Fruit fly (Drosophila melanogaster): Measurements from ENCODE around the gene Elp1.

Elp1 gene

DNA sequence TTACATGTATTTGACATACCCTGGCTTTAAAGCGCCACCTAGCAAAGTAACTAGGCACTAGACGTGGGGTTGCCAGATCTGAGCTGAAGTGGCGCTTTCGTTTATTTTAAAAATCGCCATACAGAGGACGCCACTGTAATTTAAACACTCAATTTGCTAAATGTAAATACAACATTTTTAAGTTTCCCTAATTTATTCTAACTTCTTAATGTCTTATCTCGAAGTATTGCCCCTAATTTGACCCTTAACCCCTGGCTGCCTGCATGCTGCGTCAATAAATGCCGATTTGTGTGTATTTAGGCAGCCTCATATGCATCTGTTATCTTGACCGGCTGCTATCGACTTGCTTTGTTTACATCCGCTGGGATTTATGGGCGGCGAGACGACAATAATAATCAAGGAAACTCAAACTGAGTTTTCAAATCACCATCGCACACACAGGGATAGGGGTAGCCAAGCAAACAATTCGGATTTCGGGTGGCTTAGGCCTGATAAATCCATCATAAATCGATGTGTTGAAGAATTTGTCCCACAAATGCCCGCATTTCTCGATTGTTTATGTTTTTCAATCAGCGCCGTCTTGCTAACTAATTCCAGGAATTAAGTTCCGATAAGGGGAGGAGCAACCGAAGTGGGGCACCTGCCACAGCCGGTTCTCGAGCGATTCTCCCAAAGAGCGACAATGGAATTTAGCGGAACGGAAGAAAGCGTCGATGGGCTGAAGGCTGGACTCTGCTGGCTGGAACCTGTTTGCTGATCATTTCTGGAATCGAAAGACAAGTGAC, 37.3 kb upstream of the Elp1 start (continued):
- TF ChIP-seq Stat92E (GFP tag; optimal IDR thresholded peaks at IDR 0.05): peak in 1 of 3 experiments; percentile 44
- peak; percentile 27 for TF ChIP-seq CG13123 (GFP tag; optimal IDR thresholded peaks at IDR 0.05)
- TF ChIP-seq CG18476 (GFP tag; optimal IDR thresholded peaks at IDR 0.05): peak; percentile 0
- TF ChIP-seq CG10267 (tag; optimal IDR thresholded peaks at IDR 0.05): peak; percentile 65
- no peak for TF ChIP-seq CG7556 (GFP tag; optimal IDR thresholded peaks at IDR 0.05)
- TF ChIP-seq Fer1 (GFP tag; optimal IDR thresholded peaks at IDR 0.05): peak; percentile 43
- peak in 1 of 2 experiments; percentile 51 for TF ChIP-seq Eip74EF (GFP tag; optimal IDR thresholded peaks at IDR 0.05)
- TF ChIP-seq Med (GFP tag): peak; percentile 97
- TF ChIP-seq CG14965 (GFP tag; optimal IDR thresholded peaks at IDR 0.05; ENCODE audit: borderline replicate concordance): peak; percentile 45
- TF ChIP-seq dimm (GFP tag; IDR thresholded peaks at IDR 0.05): no peak
- no peak for TF ChIP-seq sqz (GFP tag; optimal IDR thresholded peaks at IDR 0.05)
- peak; percentile 27 for TF ChIP-seq CG15514 (GFP tag; optimal IDR thresholded peaks at IDR 0.05)
- TF ChIP-seq Meics (GFP tag; optimal IDR thresholded peaks at IDR 0.05): peak; percentile 6
- TF ChIP-seq Lpt (GFP tag; optimal IDR thresholded peaks at IDR 0.05): no peak
- TF ChIP-seq HmgD (GFP tag; optimal IDR thresholded peaks at IDR 0.05): peak; percentile 46
- peak; percentile 61 for TF ChIP-seq bbx (GFP tag; IDR thresholded peaks at IDR 0.05; ENCODE audit: partially characterized antibody)
- TF ChIP-seq sr (GFP tag; IDR thresholded peaks at IDR 0.05): no peak
- TF ChIP-seq Oli (tag; optimal IDR thresholded peaks at IDR 0.05): peak; percentile 15
- TF ChIP-seq CG8388 (GFP tag; optimal IDR thresholded peaks at IDR 0.05): no peak
- peak; percentile 78 for TF ChIP-seq CG1602 (GFP tag; optimal IDR thresholded peaks at IDR 0.05)
- no peak for TF ChIP-seq Doc3 (GFP tag; IDR thresholded peaks at IDR 0.05; ENCODE audit: partially characterized antibody)
- peak; percentile 85 for TF ChIP-seq Dp (GFP tag; optimal IDR thresholded peaks at IDR 0.05)
- TF ChIP-seq Lim3 (GFP tag; IDR thresholded peaks at IDR 0.05): no peak
- peak; percentile 72 for TF ChIP-seq CG4820 (GFP tag; optimal IDR thresholded peaks at IDR 0.05)
- TF ChIP-seq tx (GFP tag; optimal IDR thresholded peaks at IDR 0.05): peak; percentile 42
- no peak for TF ChIP-seq ro (GFP tag; IDR thresholded peaks at IDR 0.05)
- peak; percentile 41 for TF ChIP-seq CG17359 (tag; optimal IDR thresholded peaks at IDR 0.05)
- peak; percentile 43 for TF ChIP-seq fd3F (GFP tag; optimal IDR thresholded peaks at IDR 0.05)
- TF ChIP-seq sens (GFP tag): peak; percentile 82
- peak; percentile 83 for TF ChIP-seq pros (GFP tag; optimal IDR thresholded peaks at IDR 0.05)
- peak; percentile 84 for TF ChIP-seq CG33213 (GFP tag; optimal IDR thresholded peaks at IDR 0.05)
- no peak for TF ChIP-seq Hr39 (optimal IDR thresholded peaks at IDR 0.05)
- TF ChIP-seq bab2 (GFP tag; optimal IDR thresholded peaks at IDR 0.05): peak; percentile 76
- peak; percentile 74 for TF ChIP-seq CG32772 (GFP tag; IDR thresholded peaks at IDR 0.05)
- TF ChIP-seq croc (GFP tag; conservative IDR thresholded peaks at IDR 0.05): peak; percentile 21; the same call in 1 of the 3 replicates
- TF ChIP-seq CG10565 (GFP tag; optimal IDR thresholded peaks at IDR 0.05): no peak
- peak; percentile 73 for TF ChIP-seq CG17361 (GFP tag; IDR thresholded peaks at IDR 0.05)
- peak; percentile 18 for TF ChIP-seq nau (GFP tag; optimal IDR thresholded peaks at IDR 0.05)
- no peak for TF ChIP-seq CG9797 (GFP tag; optimal IDR thresholded peaks at IDR 0.05)
- peak; percentile 52 for TF ChIP-seq yki (optimal IDR thresholded peaks at IDR 0.05)
- TF ChIP-seq lov (optimal IDR thresholded peaks at IDR 0.05): no peak
- TF ChIP-seq lov (GFP tag; IDR thresholded peaks at IDR 0.05): peak; percentile 72; the same call in 1 of the 3 replicates
- TF ChIP-seq ken (GFP tag; IDR thresholded peaks at IDR 0.05): peak; percentile 74; the same call in 2 of the 3 replicates
- TF ChIP-seq CoRest (tag; optimal IDR thresholded peaks at IDR 0.05): peak; percentile 72
- TF ChIP-seq CG6175 (GFP tag; IDR thresholded peaks at IDR 0.05): peak; percentile 21; the same call in 1 of the 3 replicates
- TF ChIP-seq CG7928 (GFP tag; optimal IDR thresholded peaks at IDR 0.05): no peak
- no peak for TF ChIP-seq CG4360 (GFP tag; IDR thresholded peaks at IDR 0.05)
- TF ChIP-seq da (GFP tag; optimal IDR thresholded peaks at IDR 0.05): peak; percentile 24
- peak; percentile 67 for TF ChIP-seq onecut (GFP tag; IDR thresholded peaks at IDR 0.05)
- peak; percentile 60 for TF ChIP-seq danr (GFP tag; IDR thresholded peaks at IDR 0.05)
